Fruit fly (Drosophila melanogaster): ENCODE results near the gene Cpsf6.

Cpsf6 gene

dm6 chr3L:8331414-8331813 lies 16.1 kb upstream of the Cpsf6 start:
- TF ChIP-seq CG11762 (GFP tag; optimal IDR thresholded peaks at IDR 0.05; ENCODE audit: insufficient read depth) (no peak), Gug (GFP tag; IDR thresholded peaks at IDR 0.05) (no peak), CG11902 (GFP tag; optimal IDR thresholded peaks at IDR 0.05) (no peak), Ets96B (tag; optimal IDR thresholded peaks at IDR 0.05) (no peak), Hr39 (GFP tag; optimal IDR thresholded peaks at IDR 0.05) (no peak), Eip75B (GFP tag; optimal IDR thresholded peaks at IDR 0.05) (no peak), CG1621 (tag; optimal IDR thresholded peaks at IDR 0.05) (no peak), lz (GFP tag; optimal IDR thresholded peaks at IDR 0.05) (no peak), CG6808 (GFP tag; optimal IDR thresholded peaks at IDR 0.05) (no peak), Met (GFP tag; optimal IDR thresholded peaks at IDR 0.05) (no peak), fd85E (GFP tag; optimal IDR thresholded peaks at IDR 0.05) (no peak)

- TF ChIP-seq salr (GFP tag; optimal IDR thresholded peaks at IDR 0.05) (no peak), Eip78C (GFP tag) (peak; percentile 12), cyc (GFP tag; optimal IDR thresholded peaks at IDR 0.05) (no peak)
Measured at dm6 chr3L:8329005-8329404, 13.7 kb upstream of the Cpsf6 start.

dm6 chr3L:8328283-8328682 lies 13.0 kb upstream of the Cpsf6 start, which contains the start of gene CG34462:
CG34462 (plus strand) TSS chr3L:8328583.
- no peak for TF ChIP-seq Ets96B (tag; optimal IDR thresholded peaks at IDR 0.05)
- TF ChIP-seq dsx (GFP tag; optimal IDR thresholded peaks at IDR 0.05; ENCODE audit: poor library complexity, severe bottlenecking): no peak
- TF ChIP-seq achi (GFP tag; optimal IDR thresholded peaks at IDR 0.05): no peak
- no peak for TF ChIP-seq CG6808 (GFP tag; optimal IDR thresholded peaks at IDR 0.05)
- TF ChIP-seq CG10631 (GFP tag; optimal IDR thresholded peaks at IDR 0.05): no peak

dm6 chr3L:8325559-8325958 lies 10.3 kb upstream of the Cpsf6 start, which contains the start of gene CG34461:
CG34461 (plus strand) TSS chr3L:8325859.
- TF ChIP-seq vri (GFP tag; optimal IDR thresholded peaks at IDR 0.05): no peak
- TF ChIP-seq topi (GFP tag; optimal IDR thresholded peaks at IDR 0.05): no peak
- TF ChIP-seq Gug (GFP tag; IDR thresholded peaks at IDR 0.05): no peak
- TF ChIP-seq CG16779 (tag; optimal IDR thresholded peaks at IDR 0.05): no peak
- TF ChIP-seq lz (GFP tag; optimal IDR thresholded peaks at IDR 0.05): no peak
- TF ChIP-seq salr (GFP tag; optimal IDR thresholded peaks at IDR 0.05): no peak
- TF ChIP-seq Eip93F (GFP tag; optimal IDR thresholded peaks at IDR 0.05): no peak
- no peak for TF ChIP-seq fkh (GFP tag; optimal IDR thresholded peaks at IDR 0.05)
- TF ChIP-seq Ets21C (GFP tag; optimal IDR thresholded peaks at IDR 0.05): no peak
- TF ChIP-seq CG8632 (GFP tag; optimal IDR thresholded peaks at IDR 0.05): no peak
- no peak for TF ChIP-seq Hr39 (GFP tag; optimal IDR thresholded peaks at IDR 0.05)
- TF ChIP-seq CG32006 (GFP tag; optimal IDR thresholded peaks at IDR 0.05): no peak
- TF ChIP-seq CG10669 (GFP tag; optimal IDR thresholded peaks at IDR 0.05): no peak
- TF ChIP-seq CG6163 (GFP tag; IDR thresholded peaks at IDR 0.05): no peak
- no peak for TF ChIP-seq Ets96B (tag; optimal IDR thresholded peaks at IDR 0.05)
- no peak for TF ChIP-seq eg (GFP tag; IDR thresholded peaks at IDR 0.05)
- no peak for TF ChIP-seq CG6808 (GFP tag; optimal IDR thresholded peaks at IDR 0.05)
- TF ChIP-seq spab (GFP tag; optimal IDR thresholded peaks at IDR 0.05): no peak
- TF ChIP-seq Sox102F (GFP tag; optimal IDR thresholded peaks at IDR 0.05): no peak

- TF ChIP-seq esn (GFP tag; optimal IDR thresholded peaks at IDR 0.05) (no peak), Eip93F (GFP tag; optimal IDR thresholded peaks at IDR 0.05) (no peak), svp (GFP tag) (peak; percentile 2)
Measured at dm6 chr3L:8323817-8324216, 8.5 kb upstream of the Cpsf6 start.
